Fruit fly (Drosophila melanogaster) whole organism, embryonic: ENCODE data around the gene CG3566.

ENCODE experiments used
- CG14441 ChIP-seq: fragments of 200-800 bp; sonication (Bioruptor generic); IDR thresholded peaks from 2 replicates; pipeline ENCODE4 v1.3.6; 2022; ENCODE audit warnings: missing biosample characterization, missing genetic modification characterization
- CG1529 ChIP-seq: fragments of 200-800 bp; sonication (Bioruptor generic); optimal IDR thresholded peaks from 3 replicates; lab custom pipeline; 2018; ENCODE audit warnings: missing biosample characterization, missing genetic modification characterization
- Ets65A ChIP-seq: fragments of 200-800 bp; sonication (Bioruptor generic); peaks from one replicate; lab custom pipeline; 2016; ENCODE audit warnings: missing biosample characterization, missing genetic modification characterization
- h ChIP-seq: fragments of >200 bp; optimal IDR thresholded peaks from 2 replicates; lab custom pipeline; 2017

DNA sequence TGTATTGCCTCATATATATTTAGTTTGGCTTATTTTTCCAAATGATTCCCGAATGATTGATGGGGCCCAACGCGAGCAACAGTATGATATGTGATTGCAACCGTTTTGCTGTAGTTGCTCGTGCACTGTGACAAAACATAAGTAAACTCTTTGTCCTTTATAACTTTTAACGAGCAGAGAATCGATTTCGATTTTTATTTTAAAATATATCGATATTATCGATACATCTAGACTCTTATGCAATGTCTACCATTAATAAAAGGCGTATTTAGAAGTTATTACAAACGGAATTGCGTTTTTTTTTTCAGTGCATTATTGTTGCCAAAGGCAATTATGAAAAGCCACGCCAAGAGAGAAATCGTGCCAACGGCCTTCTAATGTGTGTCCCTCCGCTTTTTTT lies 39.1 kb upstream of the CG3566 start:
- TF ChIP-seq CG14441 (GFP tag; lab: Robert Waterston, UW) (no peak), CG1529 (no peak), Ets65A (GFP tag; lab: Kevin White, UChicago) (no peak), h (lab: Kevin White, UChicago) (no peak)
